Worm (Caenorhabditis elegans) whole organism, early embryonic: Measurements from ENCODE around the gene glb-13.

Experiments used
- F13C5.2 ChIP-seq: sonication (generic microtip); optimal IDR thresholded peaks from 2 replicates; lab custom pipeline; 2017; ENCODE audit warnings: mild to moderate bottlenecking, missing genetic modification characterization, inconsistent platforms, missing compliant biosample characterization
- hmbx-1 ChIP-seq: sonication (generic microtip); optimal IDR thresholded peaks from 2 replicates; lab custom pipeline; 2016; ENCODE audit warnings: mild to moderate bottlenecking, missing genetic modification characterization, missing compliant biosample characterization
- scrt-1 ChIP-seq: fragments of 200-800 bp; sonication (Bioruptor generic); IDR thresholded peaks from 2 replicates; pipeline ENCODE4 v1.3.6; 2022; ENCODE audit warnings: missing genetic modification characterization, missing compliant biosample characterization
- tbx-11 ChIP-seq: fragments of 200-800 bp; sonication (Bioruptor generic); IDR thresholded peaks from 2 replicates; pipeline ENCODE4 v1.3.6; 2022; ENCODE audit warnings: missing genetic modification characterization, missing compliant biosample characterization

ce11 chrX:12422580-12422979 lies 44.4 kb upstream of the glb-13 start:
- TF ChIP-seq hmbx-1 (tag; lab: Kevin White, UChicago) (no peak), tbx-11 (GFP tag; lab: Robert Waterston, UW) (no peak), F13C5.2 (tag; lab: Kevin White, UChicago) (no peak), scrt-1 (GFP tag; lab: Robert Waterston, UW) (no peak)
